Worm (Caenorhabditis elegans): ENCODE data around the gene sra-9.

sra-9 gene

DNA sequence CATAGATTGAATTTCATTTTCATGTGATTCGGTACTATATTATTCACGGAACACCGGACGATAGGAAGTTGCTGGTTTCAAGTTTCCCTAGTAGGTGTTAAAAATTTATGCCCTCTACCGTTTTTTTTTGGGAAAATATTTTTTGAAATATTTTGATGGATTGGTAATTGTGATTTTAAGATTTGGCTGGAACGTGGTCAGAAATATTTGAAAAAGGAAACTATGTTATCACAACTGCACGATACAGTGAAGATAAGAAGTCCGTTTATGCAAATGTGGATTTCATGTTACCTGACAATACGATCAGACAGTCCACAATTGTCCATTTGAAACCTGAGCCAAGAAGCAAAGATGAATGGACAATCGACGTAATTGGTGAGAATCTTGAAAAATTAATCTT is 9.1 kb upstream of the sra-9 start, which contains the start of gene AH6.17:
AH6.17 (plus strand) TSS at position 185 of the 400 bp plus-strand sequence.
- TF ChIP-seq sox-4 (tag; optimal IDR thresholded peaks at IDR 0.05) (no peak), madf-2 (tag; optimal IDR thresholded peaks at IDR 0.05) (no peak), odd-2 (tag; optimal IDR thresholded peaks at IDR 0.05) (no peak)

DNA sequence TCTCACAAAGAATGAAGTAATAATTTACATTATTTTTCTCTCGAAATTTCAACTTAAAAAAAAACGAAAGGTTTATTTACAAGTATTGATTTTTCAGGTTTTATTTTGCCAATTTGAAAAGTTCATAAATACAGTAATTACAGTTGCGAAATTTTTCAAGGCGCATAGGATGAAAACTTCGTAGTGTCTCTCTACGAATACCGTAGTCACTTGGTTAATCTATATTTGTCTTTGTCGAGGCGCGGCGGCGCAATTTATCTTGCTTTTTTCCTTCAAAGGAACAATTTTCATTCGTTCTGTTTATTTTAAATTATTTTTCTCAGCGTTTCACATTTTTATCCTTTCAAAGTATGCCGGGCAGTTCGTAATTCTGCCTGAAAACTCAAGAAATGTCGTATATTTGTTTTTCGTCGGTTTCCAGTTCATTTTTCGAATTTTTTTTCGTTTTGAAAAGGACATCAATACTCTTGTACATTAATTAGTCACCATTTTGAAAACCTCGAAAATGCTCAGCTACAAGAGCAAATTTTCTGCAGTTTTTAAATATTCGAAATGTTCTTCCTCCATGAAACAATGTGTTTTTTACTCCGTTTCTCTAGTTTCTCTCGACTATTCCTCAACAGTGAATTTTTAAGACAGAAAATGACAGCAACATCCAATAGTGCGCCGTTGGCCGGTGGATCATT is 8.4 kb upstream of the sra-9 start, which contains the start of gene mex-6:
mex-6 (plus strand) TSS at position 636 of the 686 bp plus-strand sequence.
- TF ChIP-seq unc-42 (tag; optimal IDR thresholded peaks at IDR 0.05) (no peak), fkh-10 (GFP tag; optimal IDR thresholded peaks at IDR 0.05) (no peak), K09A11.1 (tag; optimal IDR thresholded peaks at IDR 0.05; ENCODE audit: insufficient read depth) (no peak), ceh-18 (tag; optimal IDR thresholded peaks at IDR 0.05) (no peak), sox-2 (GFP tag; IDR thresholded peaks at IDR 0.05) (no peak), hlh-30 (tag; optimal IDR thresholded peaks at IDR 0.05; ENCODE audit: insufficient read depth) (no peak), ztf-16 (tag; optimal IDR thresholded peaks at IDR 0.05) (no peak)

DNA sequence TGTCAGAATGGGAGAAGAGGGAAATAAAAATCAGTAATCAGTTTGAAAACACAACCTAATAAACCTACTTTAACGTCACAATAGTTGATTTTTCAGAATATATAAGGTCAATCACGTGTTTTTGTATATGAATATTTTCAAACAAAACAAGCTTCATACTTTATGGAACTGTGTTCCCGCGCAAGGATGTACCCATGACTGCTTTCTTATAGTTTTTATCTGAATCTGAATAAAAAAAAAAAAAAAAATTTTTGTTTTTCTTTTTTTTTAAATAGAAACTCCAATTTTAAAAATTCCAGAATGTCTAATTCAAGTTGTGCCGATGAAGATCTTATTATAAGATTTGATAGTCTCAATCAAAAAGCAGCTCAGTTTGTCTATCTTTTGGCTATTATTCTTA is 3.6 kb upstream of the sra-9 start, which contains the start of gene sra-2:
sra-2 (plus strand) TSS at position 301 of the 400 bp plus-strand sequence.
- TF ChIP-seq zip-5 (tag; optimal IDR thresholded peaks at IDR 0.05): no peak

DNA sequence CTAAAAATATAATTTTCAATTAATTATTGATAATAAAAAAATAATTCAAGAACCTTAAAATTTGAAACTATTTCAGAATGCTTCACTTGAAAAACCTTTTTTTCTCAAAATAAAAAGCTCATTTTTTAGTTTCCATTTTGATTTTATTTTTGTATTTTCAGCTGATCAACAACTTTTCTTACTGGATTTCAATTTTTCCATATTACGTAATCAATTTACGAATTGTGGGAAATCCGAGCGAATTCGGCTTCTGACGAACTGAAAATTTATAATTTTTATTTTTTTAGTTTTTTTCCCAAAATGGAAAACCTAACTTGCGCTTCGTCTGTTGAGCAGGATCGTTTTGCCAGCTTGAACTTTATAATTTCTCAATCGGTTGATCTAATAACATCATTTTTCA is 5.3 kb downstream of the sra-9 start, which contains the start of gene sra-8:
sra-8 (plus strand) TSS at position 301 of the 400 bp plus-strand sequence.
- no peak for TF ChIP-seq pros-1 (tag; optimal IDR thresholded peaks at IDR 0.05)
- no peak for TF ChIP-seq ceh-9 (tag; optimal IDR thresholded peaks at IDR 0.05)
- no peak for TF ChIP-seq gmeb-2 (tag; optimal IDR thresholded peaks at IDR 0.05)
- TF ChIP-seq hlh-30 (tag; optimal IDR thresholded peaks at IDR 0.05; ENCODE audit: insufficient read depth): no peak
- TF ChIP-seq sox-2 (GFP tag; IDR thresholded peaks at IDR 0.05): no peak
- TF ChIP-seq npax-4 (tag; optimal IDR thresholded peaks at IDR 0.05): no peak
- TF ChIP-seq ref-2 (tag; optimal IDR thresholded peaks at IDR 0.05): no peak
- no peak for TF ChIP-seq pat-9 (tag; optimal IDR thresholded peaks at IDR 0.05)
- TF ChIP-seq ceh-18 (tag; optimal IDR thresholded peaks at IDR 0.05): no peak
- no peak for TF ChIP-seq ttx-3 (tag; optimal IDR thresholded peaks at IDR 0.05)
- TF ChIP-seq rnt-1 (tag; optimal IDR thresholded peaks at IDR 0.05): no peak
- no peak for TF ChIP-seq ahr-1 (tag; optimal IDR thresholded peaks at IDR 0.05)
- no peak for TF ChIP-seq unc-42 (tag; optimal IDR thresholded peaks at IDR 0.05)
- no peak for TF ChIP-seq K02D7.2 (tag; optimal IDR thresholded peaks at IDR 0.05)
- no peak for TF ChIP-seq ztf-16 (tag; optimal IDR thresholded peaks at IDR 0.05)
- TF ChIP-seq che-1 (tag; optimal IDR thresholded peaks at IDR 0.05): no peak
- no peak for TF ChIP-seq unc-86 (tag; optimal IDR thresholded peaks at IDR 0.05)
- TF ChIP-seq madf-2 (tag; optimal IDR thresholded peaks at IDR 0.05): no peak
- no peak for TF ChIP-seq elt-4 (tag; optimal IDR thresholded peaks at IDR 0.05)
- no peak for TF ChIP-seq hlh-6 (tag; optimal IDR thresholded peaks at IDR 0.05)

DNA sequence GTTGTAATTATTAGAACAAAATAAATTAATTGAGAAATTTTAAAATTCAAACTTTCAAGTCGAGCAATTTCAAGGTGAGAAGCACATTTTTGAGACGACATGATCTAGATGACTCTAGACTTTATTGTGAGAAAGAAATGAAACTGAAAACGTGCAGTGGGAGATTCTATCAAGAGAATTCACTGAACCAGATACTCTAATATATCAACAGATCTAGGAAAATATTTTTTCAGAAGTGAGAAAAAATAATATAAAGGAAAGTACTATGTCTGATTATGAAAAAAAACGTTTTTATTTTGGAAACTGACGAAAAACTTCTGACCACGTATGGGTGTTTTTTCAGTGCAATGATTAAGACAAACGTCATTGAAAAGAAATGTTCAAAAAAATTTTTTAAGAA is 8.6 kb downstream of the sra-9 start, which contains the start of gene sra-3:
sra-3 (minus strand) TSS at position 101 of the 400 bp plus-strand sequence.
- TF ChIP-seq unc-55 (GFP tag; optimal IDR thresholded peaks at IDR 0.05): no peak
- no peak for TF ChIP-seq gmeb-2 (tag; optimal IDR thresholded peaks at IDR 0.05)
- no peak for TF ChIP-seq pha-2 (tag; optimal IDR thresholded peaks at IDR 0.05)

DNA sequence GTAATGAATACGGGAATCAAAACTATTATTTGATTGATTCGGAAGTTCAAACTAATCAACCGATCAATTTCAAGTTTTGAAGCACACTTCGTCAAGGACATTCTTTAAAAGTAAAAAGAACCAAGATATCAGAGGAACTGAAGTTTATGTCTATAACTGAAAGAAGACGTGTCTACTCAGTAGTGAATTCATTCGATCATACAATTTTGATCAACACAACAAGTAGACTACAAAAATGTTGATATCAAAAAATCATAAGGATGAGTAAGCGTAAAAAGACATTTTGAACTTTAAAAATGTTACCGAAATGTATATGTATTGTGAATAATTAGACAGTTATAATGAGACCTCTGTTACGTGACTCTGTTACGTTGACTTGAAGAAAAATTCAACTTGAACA is 10.7 kb downstream of the sra-9 start, which contains the start of gene sra-4:
sra-4 (minus strand) TSS at position 101 of the 400 bp plus-strand sequence.
- TF ChIP-seq C38D4.7 (GFP tag; optimal IDR thresholded peaks at IDR 0.05): no peak
- no peak for TF ChIP-seq pax-1 (tag; optimal IDR thresholded peaks at IDR 0.05)
- no peak for TF ChIP-seq hlh-30 (tag; optimal IDR thresholded peaks at IDR 0.05; ENCODE audit: insufficient read depth)
- no peak for TF ChIP-seq pha-2 (tag; optimal IDR thresholded peaks at IDR 0.05)
- TF ChIP-seq nfya-1 (tag; optimal IDR thresholded peaks at IDR 0.05): no peak
- no peak for TF ChIP-seq ceh-6 (GFP tag; optimal IDR thresholded peaks at IDR 0.05)
- no peak for TF ChIP-seq pat-9 (tag; optimal IDR thresholded peaks at IDR 0.05)
- TF ChIP-seq T23F11.4 (GFP tag; optimal IDR thresholded peaks at IDR 0.05): no peak
- TF ChIP-seq ceh-30 (tag; optimal IDR thresholded peaks at IDR 0.05): no peak
- TF ChIP-seq elt-2 (tag; optimal IDR thresholded peaks at IDR 0.05): no peak
- TF ChIP-seq ceh-24 (tag; optimal IDR thresholded peaks at IDR 0.05): no peak
- TF ChIP-seq rnt-1 (tag; optimal IDR thresholded peaks at IDR 0.05): no peak
- no peak for TF ChIP-seq tbx-2 (tag; optimal IDR thresholded peaks at IDR 0.05)
- TF ChIP-seq ceh-18 (tag; optimal IDR thresholded peaks at IDR 0.05): no peak
- TF ChIP-seq eyg-1 (tag; optimal IDR thresholded peaks at IDR 0.05): no peak

Measured in whole organism, late embryonic.